Worm (Caenorhabditis elegans) whole organism, L4 larva: ENCODE data around the gene tpst-2.

Experiments
- ZK546.5 ChIP-seq, 2 experiments: sonication (generic microtip); optimal IDR thresholded peaks; 2 replicates each; lab custom pipeline; 2017; ENCODE audit warnings: missing biosample characterization in 2 of 2, missing genetic modification characterization in 2 of 2
- ceh-32 ChIP-seq: sonication (generic microtip); optimal IDR thresholded peaks from 2 replicates; lab custom pipeline; 2016; ENCODE audit warnings: mild to moderate bottlenecking, missing genetic modification characterization, missing compliant biosample characterization; ENCODE audit not compliant: poor library complexity
- jun-1 ChIP-seq: fragments of 150-350 bp; optimal IDR thresholded peaks from 2 replicates; lab custom pipeline; 2014; ENCODE audit warnings: missing biosample characterization, missing genetic modification reagents, missing genetic modification characterization
- lir-3 ChIP-seq: sonication (generic microtip); optimal IDR thresholded peaks from 2 replicates; lab custom pipeline; 2016; ENCODE audit warnings: mild to moderate bottlenecking, missing genetic modification characterization, missing compliant biosample characterization
- mdl-1 ChIP-seq, 2 experiments: fragments of 150-350 bp in 1 of 2; sonication (generic microtip) in 1 of 2; optimal IDR thresholded peaks; 2 replicates each; lab custom pipeline; 2014 to 2017; ENCODE audit warnings: missing biosample characterization in 2 of 2, missing genetic modification characterization in 2 of 2
- mep-1 ChIP-seq: fragments of 150-350 bp; sonication (generic microtip); optimal IDR thresholded peaks from 3 replicates; lab custom pipeline; 2014; ENCODE audit warnings: missing biosample characterization, missing genetic modification characterization
- mxl-2 ChIP-seq: fragments of 200-800 bp; sonication (Bioruptor generic); conservative IDR thresholded peaks from 2 replicates; pipeline ENCODE4 v1.3.6; 2022; ENCODE audit warnings: missing genetic modification reagents, missing genetic modification characterization, missing compliant biosample characterization
- nhr-102 ChIP-seq: sonication (generic microtip); optimal IDR thresholded peaks from 2 replicates; lab custom pipeline; 2016; ENCODE audit warnings: mild to moderate bottlenecking, missing genetic modification characterization, moderate library complexity, missing compliant biosample characterization
- php-3 ChIP-seq: fragments of 200-800 bp; sonication (Bioruptor generic); IDR thresholded peaks from 2 replicates; pipeline ENCODE4 v1.3.6; 2022; ENCODE audit warnings: missing genetic modification reagents, missing genetic modification characterization, missing compliant biosample characterization
- saeg-2 ChIP-seq: fragments of 200-800 bp; sonication (Bioruptor generic); IDR thresholded peaks from 2 replicates; pipeline ENCODE4 v1.3.6; 2022; ENCODE audit warnings: missing genetic modification reagents, missing genetic modification characterization, missing compliant biosample characterization
- snpc-4 ChIP-seq: fragments of 150-350 bp; optimal IDR thresholded peaks from 2 replicates; lab custom pipeline; 2014; ENCODE audit warnings: missing biosample characterization, missing genetic modification characterization
- unc-130 ChIP-seq: sonication (generic microtip); optimal IDR thresholded peaks from 2 replicates; lab custom pipeline; 2016; ENCODE audit warnings: missing genetic modification reagents, missing genetic modification characterization, missing compliant biosample characterization

DNA sequence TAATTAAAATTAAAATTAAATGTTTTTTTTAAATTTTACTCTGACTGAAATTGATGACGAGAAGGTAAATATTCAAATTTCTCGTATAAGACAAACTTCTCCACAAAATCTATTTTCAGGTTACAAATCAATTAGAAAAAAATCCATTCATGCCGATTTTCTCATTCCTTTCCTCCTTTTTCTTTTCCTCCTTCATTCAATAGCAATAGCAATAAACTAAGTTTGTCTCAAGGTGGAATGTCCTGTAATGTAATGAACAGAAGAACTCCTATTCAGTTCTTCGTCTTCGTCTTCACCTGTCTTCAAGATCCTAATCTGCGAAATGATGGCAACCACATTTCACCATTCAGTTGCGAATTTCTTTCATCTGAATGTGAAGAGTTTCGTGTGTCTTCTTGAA lies 44.8 kb downstream of the tpst-2 start, which contains the start of gene dac-1:
- no peak for TF ChIP-seq unc-130 (GFP tag; lab: Kevin White, UChicago)
- TF ChIP-seq nhr-102 (tag; lab: Kevin White, UChicago) = no peak
- no peak for TF ChIP-seq snpc-4 (tag; lab: Kevin White, UChicago)
- TF ChIP-seq jun-1 (tag; lab: Kevin White, UChicago) = no peak
- no peak for TF ChIP-seq lir-3 (tag; lab: Kevin White, UChicago)
- no peak for TF ChIP-seq mep-1 (tag; lab: Kevin White, UChicago)
- no peak for TF ChIP-seq ceh-32 (tag; lab: Kevin White, UChicago)
- no peak for TF ChIP-seq php-3 (GFP tag; lab: Robert Waterston, UW)
- TF ChIP-seq ZK546.5 (tag; optimal IDR thresholded peaks at IDR 0.05; lab: Kevin White, UChicago) = no peak
- no peak for TF ChIP-seq saeg-2 (GFP tag; lab: Robert Waterston, UW)
- TF ChIP-seq mdl-1 (tag; optimal IDR thresholded peaks at IDR 0.05; lab: Kevin White, UChicago) = no peak
- no peak for TF ChIP-seq mxl-2 (GFP tag; lab: Robert Waterston, UW)
